Worm (Caenorhabditis elegans) whole organism, late embryonic: ENCODE measurements around the gene ctf-18.
A peak's percentile ranks its signal among the peaks of the same experiment; 100 is the strongest.

ENCODE experiments used
- C08G9.2 ChIP-seq: sonication (generic microtip); optimal IDR thresholded peaks from 2 replicates; lab custom pipeline; 2016; ENCODE audit warnings: mild to moderate bottlenecking, missing genetic modification characterization, moderate library complexity, missing compliant biosample characterization
- K02D7.2 ChIP-seq: sonication (generic microtip); optimal IDR thresholded peaks from 2 replicates; lab custom pipeline; 2017; ENCODE audit warnings: mild to moderate bottlenecking, missing genetic modification characterization, missing compliant biosample characterization
- K09A11.1 ChIP-seq: sonication (generic microtip); optimal IDR thresholded peaks from 2 replicates; lab custom pipeline; 2017; ENCODE audit warnings: antibody characterized with exemption, mild to moderate bottlenecking, missing genetic modification characterization, missing compliant biosample characterization; ENCODE audit not compliant: insufficient read depth
- ahr-1 ChIP-seq: sonication (generic microtip); optimal IDR thresholded peaks from 2 replicates; lab custom pipeline; 2016; ENCODE audit warnings: missing genetic modification characterization, missing compliant biosample characterization
- ama-1 ChIP-seq: fragments of 150-350 bp; optimal IDR thresholded peaks from 2 replicates; lab custom pipeline; 2014
- ceh-18 ChIP-seq: sonication (generic microtip); optimal IDR thresholded peaks from 2 replicates; lab custom pipeline; 2016; ENCODE audit warnings: missing genetic modification characterization, missing compliant biosample characterization
- ceh-22 ChIP-seq: sonication (generic microtip); optimal IDR thresholded peaks from 2 replicates; lab custom pipeline; 2017; ENCODE audit warnings: missing biosample characterization, missing genetic modification characterization
- ceh-30 ChIP-seq: fragments of 150-350 bp; optimal IDR thresholded peaks from 2 replicates; lab custom pipeline; 2014; ENCODE audit warnings: missing biosample characterization, missing genetic modification characterization
- ceh-34 ChIP-seq: sonication (generic microtip); optimal IDR thresholded peaks from 2 replicates; lab custom pipeline; 2016; ENCODE audit warnings: mild to moderate bottlenecking, missing genetic modification characterization, missing compliant biosample characterization
- ceh-45 ChIP-seq: fragments of 200-800 bp; sonication (Bioruptor generic); IDR thresholded peaks from 2 replicates; pipeline ENCODE4 v1.3.6; 2022; ENCODE audit warnings: missing genetic modification reagents, missing genetic modification characterization, missing compliant biosample characterization
- ceh-6 ChIP-seq: fragments of 200-800 bp; sonication (Bioruptor generic); optimal IDR thresholded peaks from 2 replicates; lab custom pipeline; 2018; ENCODE audit warnings: mild to moderate bottlenecking, missing genetic modification characterization, missing compliant biosample characterization
- ceh-9 ChIP-seq: sonication (generic microtip); optimal IDR thresholded peaks from 2 replicates; lab custom pipeline; 2016; ENCODE audit warnings: mild to moderate bottlenecking, missing genetic modification characterization, inconsistent platforms, missing compliant biosample characterization
- dmd-4 ChIP-seq: sonication (generic microtip); optimal IDR thresholded peaks from 2 replicates; lab custom pipeline; 2016; ENCODE audit warnings: borderline replicate concordance, missing genetic modification characterization, missing compliant biosample characterization
- dve-1 ChIP-seq: sonication (generic microtip); optimal IDR thresholded peaks from 2 replicates; lab custom pipeline; 2017; ENCODE audit warnings: antibody characterized with exemption, mild to moderate bottlenecking, missing genetic modification characterization, missing compliant biosample characterization
- elt-2 ChIP-seq: sonication (generic microtip); optimal IDR thresholded peaks from 2 replicates; lab custom pipeline; 2016; ENCODE audit warnings: missing genetic modification reagents, missing genetic modification characterization, missing compliant biosample characterization
- fkh-10 ChIP-seq: fragments of 150-350 bp; optimal IDR thresholded peaks from 2 replicates; lab custom pipeline; 2014; ENCODE audit warnings: missing biosample characterization, missing genetic modification reagents, missing genetic modification characterization
- gmeb-2 ChIP-seq: sonication (generic microtip); optimal IDR thresholded peaks from 2 replicates; lab custom pipeline; 2016; ENCODE audit warnings: missing genetic modification characterization, inconsistent platforms, missing compliant biosample characterization
- hlh-30 ChIP-seq: sonication (generic microtip); optimal IDR thresholded peaks from 2 replicates; lab custom pipeline; 2017; ENCODE audit warnings: antibody characterized with exemption, missing genetic modification characterization, missing compliant biosample characterization; ENCODE audit not compliant: insufficient read depth
- hlh-6 ChIP-seq: sonication (generic microtip); optimal IDR thresholded peaks from 2 replicates; lab custom pipeline; 2016; ENCODE audit warnings: missing genotype, missing genetic modification characterization, missing compliant biosample characterization
- hlh-8 ChIP-seq: sonication (generic microtip); optimal IDR thresholded peaks from 2 replicates; lab custom pipeline; 2016; ENCODE audit warnings: missing genotype, missing genetic modification characterization, missing compliant biosample characterization
- nfya-1 ChIP-seq: sonication (generic microtip); optimal IDR thresholded peaks from 2 replicates; lab custom pipeline; 2017; ENCODE audit warnings: missing genetic modification characterization, mild to moderate bottlenecking, missing compliant biosample characterization, antibody characterized with exemption, moderate library complexity
- nhr-232 ChIP-seq: sonication (generic microtip); optimal IDR thresholded peaks from 2 replicates; lab custom pipeline; 2016; ENCODE audit warnings: missing genetic modification characterization, missing compliant biosample characterization
- npax-4 ChIP-seq: sonication (generic microtip); optimal IDR thresholded peaks from 2 replicates; lab custom pipeline; 2016; ENCODE audit warnings: missing genetic modification characterization, missing compliant biosample characterization
- odd-2 ChIP-seq: sonication (generic microtip); optimal IDR thresholded peaks from 2 replicates; lab custom pipeline; 2017; ENCODE audit warnings: antibody characterized with exemption, mild to moderate bottlenecking, missing genetic modification characterization, missing compliant biosample characterization
- pag-3 ChIP-seq: sonication (generic microtip); optimal IDR thresholded peaks from 2 replicates; lab custom pipeline; 2016; ENCODE audit warnings: missing compliant biosample characterization, missing genetic modification characterization, borderline replicate concordance
- pat-9 ChIP-seq: fragments of 200-800 bp; sonication (Bioruptor generic); optimal IDR thresholded peaks from 2 replicates; lab custom pipeline; 2018; ENCODE audit warnings: mild to moderate bottlenecking, missing genetic modification characterization, moderate library complexity, missing compliant biosample characterization
- pha-2 ChIP-seq: sonication (generic microtip); optimal IDR thresholded peaks from 2 replicates; lab custom pipeline; 2017; ENCODE audit warnings: mild to moderate bottlenecking, missing genetic modification characterization, missing compliant biosample characterization
- pha-4 ChIP-seq: fragments of 150-350 bp; optimal IDR thresholded peaks from 2 replicates; lab custom pipeline; 2018; ENCODE audit warnings: missing biosample characterization, missing genetic modification reagents, missing genetic modification characterization
- ref-2 ChIP-seq: sonication (generic microtip); optimal IDR thresholded peaks from 2 replicates; lab custom pipeline; 2016; ENCODE audit warnings: missing genetic modification characterization, missing compliant biosample characterization
- rnt-1 ChIP-seq: sonication (generic microtip); optimal IDR thresholded peaks from 2 replicates; lab custom pipeline; 2016; ENCODE audit warnings: missing genetic modification characterization, missing compliant biosample characterization
- sdc-2 ChIP-seq: sonication (generic microtip); optimal IDR thresholded peaks from 2 replicates; lab custom pipeline; 2016; ENCODE audit warnings: missing genotype, missing genetic modification characterization, missing compliant biosample characterization
- sox-2 ChIP-seq: fragments of 200-800 bp; sonication (Bioruptor generic); IDR thresholded peaks from 2 replicates; pipeline ENCODE4 v1.3.6; 2022; ENCODE audit warnings: missing genetic modification reagents, missing genetic modification characterization, missing compliant biosample characterization
- unc-42 ChIP-seq: sonication (generic microtip); optimal IDR thresholded peaks from 2 replicates; lab custom pipeline; 2016; ENCODE audit warnings: missing genotype, missing genetic modification characterization, missing compliant biosample characterization
- unc-55 ChIP-seq: sonication (generic microtip); optimal IDR thresholded peaks from 2 replicates; lab custom pipeline; 2017; ENCODE audit warnings: missing biosample characterization, missing genetic modification reagents, missing genetic modification characterization
- unc-86 ChIP-seq: sonication (generic microtip); optimal IDR thresholded peaks from 2 replicates; lab custom pipeline; 2016; ENCODE audit warnings: missing genetic modification characterization, missing compliant biosample characterization
- zip-5 ChIP-seq: sonication (generic microtip); optimal IDR thresholded peaks from 2 replicates; lab custom pipeline; 2016; ENCODE audit warnings: missing genetic modification characterization, missing compliant biosample characterization
- ztf-16 ChIP-seq: sonication (generic microtip); optimal IDR thresholded peaks from 2 replicates; lab custom pipeline; 2017; ENCODE audit warnings: missing genetic modification characterization, missing compliant biosample characterization

ctf-18 gene

ce11 chrIV:10157034-10157433 is 30.6 kb upstream of the ctf-18 start:
- no peak for TF ChIP-seq C08G9.2 (tag; lab: Kevin White, UChicago)
- no peak for TF ChIP-seq K02D7.2
- TF ChIP-seq ceh-45 (GFP tag; lab: Robert Waterston, UW), result no peak
- TF ChIP-seq pat-9 (tag; lab: Kevin White, UChicago), result no peak

ce11 chrIV:10155475-10155874 is 29.0 kb upstream of the ctf-18 start, which contains the start of gene ttr-54:
Gene ttr-54 (plus strand): TSS chrIV:10155775.
- TF ChIP-seq K02D7.2 (no peak), npax-4 (tag; lab: Kevin White, UChicago) (no peak), ceh-22 (tag; lab: Kevin White, UChicago) (no peak), pha-4 (tag; lab: Kevin White, UChicago) (no peak), nfya-1 (tag; lab: Kevin White, UChicago) (no peak), unc-86 (tag; lab: Kevin White, UChicago) (no peak), sdc-2 (no peak), pha-2 (tag; lab: Kevin White, UChicago) (no peak), ztf-16 (no peak), hlh-30 (tag; lab: Kevin White, UChicago) (no peak), ahr-1 (tag; lab: Kevin White, UChicago) (no peak), zip-5 (tag; lab: Kevin White, UChicago) (no peak), ceh-34 (tag; lab: Kevin White, UChicago) (no peak), ceh-30 (tag; lab: Kevin White, UChicago) (no peak), pag-3 (tag; lab: Kevin White, UChicago) (no peak), fkh-10 (GFP tag; lab: Kevin White, UChicago) (no peak), ama-1 (lab: Kevin White, UChicago) (no peak), dve-1 (tag; lab: Kevin White, UChicago) (no peak), nhr-232 (no peak)

ce11 chrIV:10153479-10153878 is 27.0 kb upstream of the ctf-18 start:
- TF ChIP-seq ceh-18 (tag; lab: Kevin White, UChicago) (no peak), ceh-9 (no peak), elt-2 (tag; lab: Kevin White, UChicago) (no peak), pat-9 (tag; lab: Kevin White, UChicago) (no peak), unc-55 (no peak), odd-2 (tag; lab: Kevin White, UChicago) (no peak), rnt-1 (tag; lab: Kevin White, UChicago) (no peak), hlh-6 (tag; lab: Kevin White, UChicago) (no peak), dmd-4 (tag; lab: Kevin White, UChicago) (no peak)

ce11 chrIV:10151439-10151997 is 25.1 kb upstream of the ctf-18 start, which contains the start of gene copg-1:
Gene copg-1 (plus strand): TSS chrIV:10151947.
- TF ChIP-seq ref-2 (tag; lab: Kevin White, UChicago), result no peak
- TF ChIP-seq ceh-6 (GFP tag; lab: Kevin White, UChicago), result no peak
- TF ChIP-seq gmeb-2 (tag; lab: Kevin White, UChicago), result no peak
- no peak for TF ChIP-seq unc-86 (tag; lab: Kevin White, UChicago)
- no peak for TF ChIP-seq pha-2 (tag; lab: Kevin White, UChicago)
- TF ChIP-seq nfya-1 (tag; lab: Kevin White, UChicago), result peak; percentile 28
- TF ChIP-seq unc-42 (tag; lab: Kevin White, UChicago), result peak; percentile 84
- TF ChIP-seq pha-4 (tag; lab: Kevin White, UChicago), result no peak
- no peak for TF ChIP-seq sox-2
- no peak for TF ChIP-seq K09A11.1
- TF ChIP-seq ztf-16, result no peak
- TF ChIP-seq hlh-8, result no peak
- TF ChIP-seq pag-3 (tag; lab: Kevin White, UChicago), result no peak
